Worm (Caenorhabditis elegans): Measurements from ENCODE around the gene C13A2.1.

C13A2.1 gene

DNA sequence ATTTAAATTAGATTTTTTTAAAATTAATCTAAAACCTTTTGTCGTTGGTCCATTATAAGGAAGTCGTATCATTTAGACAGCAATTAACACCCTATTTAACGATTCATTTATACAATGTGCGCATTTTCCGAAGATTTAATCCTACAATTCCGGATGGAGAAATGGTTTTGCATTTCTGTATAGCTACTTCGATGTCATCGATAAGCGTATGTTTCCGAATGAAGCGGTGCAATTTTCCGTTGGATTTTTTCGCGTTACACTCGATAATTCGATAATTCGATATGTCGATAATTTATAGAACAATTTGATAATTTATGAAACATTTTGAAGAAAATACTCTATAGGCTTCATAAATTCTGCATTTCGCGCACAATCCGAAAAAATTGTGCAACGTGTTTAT lies 13.8 kb upstream of the C13A2.1 start, which contains the start of gene C13A2.10:
C13A2.10 (minus strand) TSS at position 101 of the 400 bp plus-strand sequence.
- TF ChIP-seq npax-4 (tag; optimal IDR thresholded peaks at IDR 0.05) = no peak
- no peak for TF ChIP-seq zip-5 (tag; optimal IDR thresholded peaks at IDR 0.05)
- no peak for TF ChIP-seq fkh-10 (GFP tag; optimal IDR thresholded peaks at IDR 0.05)
- TF ChIP-seq ceh-30 (tag; optimal IDR thresholded peaks at IDR 0.05) = no peak
- TF ChIP-seq ztf-16 (tag; optimal IDR thresholded peaks at IDR 0.05) = no peak
- TF ChIP-seq elt-2 (tag; optimal IDR thresholded peaks at IDR 0.05) = no peak
- no peak for TF ChIP-seq hlh-15 (tag; optimal IDR thresholded peaks at IDR 0.05)
- TF ChIP-seq ceh-2 (tag; optimal IDR thresholded peaks at IDR 0.05) = no peak

- TF ChIP-seq unc-42 (tag; optimal IDR thresholded peaks at IDR 0.05) (no peak), pha-2 (tag; optimal IDR thresholded peaks at IDR 0.05) (no peak), nhr-11 (tag; optimal IDR thresholded peaks at IDR 0.05) (no peak), K02D7.2 (tag; optimal IDR thresholded peaks at IDR 0.05) (no peak)
Measured at ce11 chrV:7275491-7275890, 13.3 kb upstream of the C13A2.1 start, which contains the start of gene C13A2.5. C13A2.5 (plus strand) TSS chrV:7275791.

DNA sequence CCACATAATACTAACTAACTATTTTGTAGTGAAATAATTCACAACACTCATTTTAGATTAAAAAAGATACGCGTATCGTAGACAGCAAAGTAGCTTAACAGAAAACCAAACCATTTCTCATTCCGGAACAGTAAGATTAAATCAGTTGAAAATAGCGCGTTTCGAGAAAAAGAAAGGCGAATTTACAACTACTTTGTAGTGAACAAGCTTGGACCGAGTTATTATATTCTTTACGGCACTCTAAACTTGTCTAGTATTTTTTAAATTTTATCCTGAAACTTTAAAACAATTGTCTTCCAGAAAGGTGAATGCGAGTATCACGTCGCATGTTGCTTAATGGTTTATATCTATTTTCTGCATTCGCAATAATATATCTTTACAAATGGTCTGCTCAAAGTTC lies 9.7 kb upstream of the C13A2.1 start, which contains the start of gene C13A2.4:
C13A2.4 (plus strand) TSS at position 301 of the 400 bp plus-strand sequence.
- TF ChIP-seq fkh-6 (tag; optimal IDR thresholded peaks at IDR 0.05) = no peak
- TF ChIP-seq ttx-3 (tag; optimal IDR thresholded peaks at IDR 0.05) = no peak
- TF ChIP-seq unc-86 (tag; optimal IDR thresholded peaks at IDR 0.05) = no peak
- no peak for TF ChIP-seq tbx-2 (tag; optimal IDR thresholded peaks at IDR 0.05)
- no peak for TF ChIP-seq fax-1 (tag; optimal IDR thresholded peaks at IDR 0.05)
- no peak for TF ChIP-seq K02D7.2 (tag; optimal IDR thresholded peaks at IDR 0.05)
- TF ChIP-seq unc-55 (GFP tag; optimal IDR thresholded peaks at IDR 0.05) = no peak
- TF ChIP-seq pros-1 (tag; optimal IDR thresholded peaks at IDR 0.05) = no peak

- TF ChIP-seq ceh-45 (GFP tag; IDR thresholded peaks at IDR 0.05) (no peak), ceh-48 (tag; optimal IDR thresholded peaks at IDR 0.05) (no peak), ceh-30 (tag; optimal IDR thresholded peaks at IDR 0.05) (no peak), sox-4 (tag; optimal IDR thresholded peaks at IDR 0.05) (no peak), pqm-1 (tag; optimal IDR thresholded peaks at IDR 0.05) (no peak), unc-86 (tag; optimal IDR thresholded peaks at IDR 0.05) (no peak), rnt-1 (tag; optimal IDR thresholded peaks at IDR 0.05) (no peak), nhr-232 (tag; optimal IDR thresholded peaks at IDR 0.05) (no peak), ceh-34 (tag; optimal IDR thresholded peaks at IDR 0.05) (no peak), nfya-1 (tag; optimal IDR thresholded peaks at IDR 0.05) (no peak)
Measured at ce11 chrV:7282037-7282436, 6.8 kb upstream of the C13A2.1 start, which contains the start of gene C13A2.3. C13A2.3 (plus strand) TSS chrV:7282337.

- no peak for TF ChIP-seq sox-4 (tag; optimal IDR thresholded peaks at IDR 0.05)
- no peak for TF ChIP-seq ceh-22 (tag; optimal IDR thresholded peaks at IDR 0.05)
Measured at ce11 chrV:7295270-7295669, 6.5 kb downstream of the C13A2.1 start, which contains the start of gene F07G11.4. F07G11.4 (minus strand) TSS chrV:7295370.

ce11 chrV:7297263-7297662 lies 8.5 kb downstream of the C13A2.1 start, which contains the start of gene srj-32:
srj-32 (minus strand) TSS chrV:7297363.
- TF ChIP-seq unc-55 (GFP tag; optimal IDR thresholded peaks at IDR 0.05) (no peak), ceh-14 (tag; optimal IDR thresholded peaks at IDR 0.05) (no peak), ceh-31 (tag; optimal IDR thresholded peaks at IDR 0.05) (no peak), zip-5 (tag; optimal IDR thresholded peaks at IDR 0.05) (no peak), Y22D7AL.16 (tag; optimal IDR thresholded peaks at IDR 0.05) (no peak), F13H6.1 (tag; optimal IDR thresholded peaks at IDR 0.05) (no peak), elt-2 (tag; optimal IDR thresholded peaks at IDR 0.05) (no peak), ceh-22 (tag; optimal IDR thresholded peaks at IDR 0.05) (no peak), pat-9 (tag; optimal IDR thresholded peaks at IDR 0.05) (no peak)
